Fruit fly (Drosophila melanogaster) whole organism, adult: Measurements from ENCODE around the gene CG14607.

Experiments
- ovo ChIP-seq: fragments of 200-800 bp; sonication (Bioruptor generic); optimal IDR thresholded peaks from 2 replicates; lab custom pipeline; 2016; ENCODE audit warnings: missing biosample characterization, missing genetic modification characterization
- pad ChIP-seq: fragments of 200-800 bp; sonication (Bioruptor generic); optimal IDR thresholded peaks from 3 replicates; lab custom pipeline; 2017; ENCODE audit warnings: missing biosample characterization, missing genetic modification characterization, mild to moderate bottlenecking, moderate library complexity, missing genetic modification reagents
- tj ChIP-seq: fragments of 200-800 bp; sonication (Bioruptor generic); optimal IDR thresholded peaks from 3 replicates; lab custom pipeline; 2017; ENCODE audit warnings: missing biosample characterization, mild to moderate bottlenecking, missing genetic modification characterization, moderate library complexity
- toe ChIP-seq: fragments of 200-800 bp; sonication (Bioruptor generic); optimal IDR thresholded peaks from 2 replicates; lab custom pipeline; 2016; ENCODE audit warnings: missing biosample characterization, missing genetic modification characterization

dm6 chr3R:7249460-7249859 lies 7.9 kb downstream of the CG14607 start, which contains the start of the genes CG1227 and Dtwd2:
- TF ChIP-seq toe (GFP tag; lab: Kevin White, UChicago) = peak; percentile 78
- TF ChIP-seq pad = peak; percentile 72
- TF ChIP-seq ovo (GFP tag; lab: Kevin White, UChicago) = peak; percentile 40
- TF ChIP-seq tj (GFP tag; lab: Kevin White, UChicago) = peak; percentile 77
